Worm (Caenorhabditis elegans) whole organism, L4 larva: ENCODE data around the gene Y49E10.4.

Experiments
- F26F4.8 ChIP-seq: fragments of 200-800 bp; sonication (Bioruptor generic); conservative IDR thresholded peaks from 2 replicates; pipeline ENCODE4 v1.3.6; 2022; ENCODE audit warnings: missing genetic modification characterization, missing compliant biosample characterization
- F49E8.2 ChIP-seq: sonication (generic microtip); optimal IDR thresholded peaks from 2 replicates; lab custom pipeline; 2016; ENCODE audit warnings: missing compliant biosample characterization, mild to moderate bottlenecking, missing genetic modification characterization, borderline replicate concordance
- T20F7.1 ChIP-seq: fragments of 200-800 bp; sonication (Bioruptor generic); optimal IDR thresholded peaks from 2 replicates; lab custom pipeline; 2018; ENCODE audit warnings: mild to moderate bottlenecking, missing genetic modification characterization, missing compliant biosample characterization
- T26A8.4 ChIP-seq: fragments of 200-800 bp; sonication (Bioruptor generic); IDR thresholded peaks from 2 replicates; pipeline ENCODE4 v1.3.6; 2022; ENCODE audit warnings: missing genetic modification characterization, missing compliant biosample characterization
- Y75B8A.6 ChIP-seq: fragments of 200-800 bp; sonication (Bioruptor generic); IDR thresholded peaks from 2 replicates; pipeline ENCODE4 v1.3.6; 2022; ENCODE audit warnings: missing genetic modification reagents, missing genetic modification characterization, missing compliant biosample characterization
- ZK546.5 ChIP-seq, 2 experiments: sonication (generic microtip); optimal IDR thresholded peaks; 2 replicates each; lab custom pipeline; 2017; ENCODE audit warnings: missing biosample characterization in 2 of 2, missing genetic modification characterization in 2 of 2
- aha-1 ChIP-seq: fragments of 150-350 bp; peaks from one replicate; lab custom pipeline; 2014; ENCODE audit warnings: missing biosample characterization, missing genetic modification characterization
- aly-2 ChIP-seq: sonication (generic microtip); optimal IDR thresholded peaks from 2 replicates; lab custom pipeline; 2018; ENCODE audit warnings: missing biosample characterization, missing genetic modification characterization
- ama-1 ChIP-seq: fragments of 150-350 bp; optimal IDR thresholded peaks from 2 replicates; lab custom pipeline; 2014; ENCODE audit warnings: inconsistent platforms, mixed read lengths
- arid-1 ChIP-seq: fragments of 200-800 bp; sonication (Bioruptor generic); conservative IDR thresholded peaks from 2 replicates; pipeline ENCODE4 v1.3.6; 2022; ENCODE audit warnings: missing genetic modification reagents, missing genetic modification characterization, missing compliant biosample characterization
- ceh-44 ChIP-seq: fragments of 200-800 bp; sonication (Bioruptor generic); IDR thresholded peaks from 2 replicates; pipeline ENCODE4 v1.3.6; 2022; ENCODE audit warnings: missing genetic modification reagents, missing genetic modification characterization, missing compliant biosample characterization
- ceh-82 ChIP-seq: sonication (generic microtip); optimal IDR thresholded peaks from 2 replicates; lab custom pipeline; 2017; ENCODE audit warnings: missing biosample characterization, missing genetic modification characterization
- ces-1 ChIP-seq: fragments of 150-350 bp; sonication (generic microtip); optimal IDR thresholded peaks from 4 replicates; lab custom pipeline; 2014; ENCODE audit warnings: missing biosample characterization, missing genetic modification reagents, missing genetic modification characterization
- cey-2 ChIP-seq: sonication (generic microtip); optimal IDR thresholded peaks from 3 replicates; lab custom pipeline; 2017; ENCODE audit warnings: missing genetic modification characterization, mild to moderate bottlenecking, missing compliant biosample characterization, antibody characterized with exemption, borderline replicate concordance; ENCODE audit not compliant: insufficient read depth
- ctbp-1 ChIP-seq: fragments of 200-800 bp; sonication (Bioruptor generic); IDR thresholded peaks from 2 replicates; pipeline ENCODE4 v1.3.6; 2022; ENCODE audit warnings: missing genetic modification reagents, missing genetic modification characterization, missing compliant biosample characterization
- daf-19 ChIP-seq: fragments of 200-800 bp; sonication (Bioruptor generic); conservative IDR thresholded peaks from 2 replicates; pipeline ENCODE4 v1.3.6; 2022; ENCODE audit warnings: missing genetic modification characterization, missing compliant biosample characterization
- daf-8 ChIP-seq: fragments of 200-800 bp; sonication (Bioruptor generic); IDR thresholded peaks from 2 replicates; pipeline ENCODE4 v1.3.6; 2022; ENCODE audit warnings: missing genetic modification characterization, missing compliant biosample characterization
- dmd-6 ChIP-seq: fragments of 200-800 bp; sonication (Bioruptor generic); IDR thresholded peaks from 2 replicates; pipeline ENCODE4 v1.3.6; 2022; ENCODE audit warnings: missing genetic modification reagents, missing genetic modification characterization, missing compliant biosample characterization
- dmd-8 ChIP-seq: fragments of 200-800 bp; sonication (Bioruptor generic); IDR thresholded peaks from 2 replicates; pipeline ENCODE4 v1.3.6; 2022; ENCODE audit warnings: missing genetic modification characterization, missing compliant biosample characterization
- duxl-1 ChIP-seq: sonication (generic microtip); optimal IDR thresholded peaks from 2 replicates; lab custom pipeline; 2016; ENCODE audit warnings: mild to moderate bottlenecking, missing genetic modification characterization, moderate library complexity, missing compliant biosample characterization; ENCODE audit not compliant: poor library complexity
- egl-43 ChIP-seq: fragments of 200-800 bp; sonication (Bioruptor generic); IDR thresholded peaks from 2 replicates; pipeline ENCODE4 v1.3.6; 2022; ENCODE audit warnings: missing genetic modification reagents, missing genetic modification characterization, missing compliant biosample characterization
- fos-1 ChIP-seq: fragments of 150-350 bp; optimal IDR thresholded peaks from 2 replicates; lab custom pipeline; 2014; ENCODE audit warnings: missing biosample characterization, missing genetic modification characterization
- gei-8 ChIP-seq: fragments of 200-800 bp; sonication (Bioruptor generic); optimal IDR thresholded peaks from 2 replicates; lab custom pipeline; 2018; ENCODE audit warnings: mild to moderate bottlenecking, missing genetic modification characterization, missing compliant biosample characterization
- hlh-11 ChIP-seq: fragments of 200-800 bp; sonication (Bioruptor generic); optimal IDR thresholded peaks from 2 replicates; lab custom pipeline; 2018; ENCODE audit warnings: mild to moderate bottlenecking, missing genetic modification characterization, missing compliant biosample characterization
- hlh-30 ChIP-seq: sonication (generic microtip); optimal IDR thresholded peaks from 2 replicates; lab custom pipeline; 2017; ENCODE audit warnings: antibody characterized with exemption, mild to moderate bottlenecking, missing genetic modification characterization, missing compliant biosample characterization; ENCODE audit not compliant: insufficient read depth
- hmg-1.1 ChIP-seq: fragments of 200-800 bp; sonication (Bioruptor generic); IDR thresholded peaks from 2 replicates; pipeline ENCODE4 v1.3.6; 2022; ENCODE audit warnings: missing genetic modification reagents, missing genetic modification characterization, missing compliant biosample characterization
- lin-13 ChIP-seq: fragments of 150-350 bp; optimal IDR thresholded peaks from 2 replicates; lab custom pipeline; 2014; ENCODE audit warnings: missing biosample characterization, missing genetic modification reagents, missing genetic modification characterization
- lin-38 ChIP-seq: fragments of 200-800 bp; sonication (Bioruptor generic); IDR thresholded peaks from 2 replicates; pipeline ENCODE4 v1.3.6; 2022; ENCODE audit warnings: missing genetic modification reagents, missing genetic modification characterization, missing compliant biosample characterization
- lin-39 ChIP-seq: fragments of 150-350 bp; optimal IDR thresholded peaks from 2 replicates; lab custom pipeline; 2014; ENCODE audit warnings: missing biosample characterization, missing genetic modification reagents, missing genetic modification characterization
- lir-3 ChIP-seq: sonication (generic microtip); optimal IDR thresholded peaks from 2 replicates; lab custom pipeline; 2016; ENCODE audit warnings: mild to moderate bottlenecking, missing genetic modification characterization, missing compliant biosample characterization
- mdl-1 ChIP-seq, 2 experiments: fragments of 150-350 bp in 1 of 2; sonication (generic microtip) in 1 of 2; optimal IDR thresholded peaks; 2 replicates each; lab custom pipeline; 2014 to 2017; ENCODE audit warnings: missing biosample characterization in 2 of 2, missing genetic modification characterization in 2 of 2
- mep-1 ChIP-seq: fragments of 150-350 bp; sonication (generic microtip); optimal IDR thresholded peaks from 3 replicates; lab custom pipeline; 2014; ENCODE audit warnings: missing biosample characterization, missing genetic modification characterization
- mes-2 ChIP-seq: sonication (generic microtip); optimal IDR thresholded peaks from 2 replicates; lab custom pipeline; 2016; ENCODE audit warnings: missing genotype, mild to moderate bottlenecking, missing genetic modification characterization, missing compliant biosample characterization; ENCODE audit not compliant: poor library complexity, severe bottlenecking
- mxl-2 ChIP-seq: fragments of 200-800 bp; sonication (Bioruptor generic); conservative IDR thresholded peaks from 2 replicates; pipeline ENCODE4 v1.3.6; 2022; ENCODE audit warnings: missing genetic modification reagents, missing genetic modification characterization, missing compliant biosample characterization
- nhr-10 ChIP-seq: fragments of 150-350 bp; optimal IDR thresholded peaks from 2 replicates; lab custom pipeline; 2014; ENCODE audit warnings: missing biosample characterization, missing genetic modification characterization
- nhr-41 ChIP-seq: fragments of 200-800 bp; sonication (Bioruptor generic); IDR thresholded peaks from 2 replicates; pipeline ENCODE4 v1.3.6; 2022; ENCODE audit warnings: missing genetic modification reagents, missing genetic modification characterization, missing compliant biosample characterization
- nhr-77 ChIP-seq: fragments of 150-350 bp; optimal IDR thresholded peaks from 2 replicates; lab custom pipeline; 2014; ENCODE audit warnings: missing biosample characterization, missing genetic modification characterization
- pha-4 ChIP-seq, 2 experiments: fragments of 150-350 bp in 1 of 2; fragments of 200-800 bp in 1 of 2; sonication (Bioruptor generic) in 1 of 2; IDR thresholded peaks in 1 of 2; optimal IDR thresholded peaks in 1 of 2; 2 replicates each; pipeline versions ENCODE4 v1.3.6 to Lab custom; 2014 to 2022; ENCODE audit warnings: missing genetic modification characterization in 2 of 2, missing genetic modification reagents in 2 of 2, missing biosample characterization in 1 of 2, missing compliant biosample characterization in 1 of 2
- php-3 ChIP-seq: fragments of 200-800 bp; sonication (Bioruptor generic); IDR thresholded peaks from 2 replicates; pipeline ENCODE4 v1.3.6; 2022; ENCODE audit warnings: missing genetic modification reagents, missing genetic modification characterization, missing compliant biosample characterization
- rbr-2 ChIP-seq: sonication (generic microtip); optimal IDR thresholded peaks from 2 replicates; lab custom pipeline; 2016; ENCODE audit warnings: missing genotype, missing genetic modification characterization, missing compliant biosample characterization
- set-16 ChIP-seq: fragments of 200-800 bp; sonication (Bioruptor generic); IDR thresholded peaks from 2 replicates; pipeline ENCODE4 v1.3.6; 2022; ENCODE audit warnings: missing genetic modification reagents, missing genetic modification characterization, missing compliant biosample characterization
- snpc-1.2 ChIP-seq: fragments of 200-800 bp; sonication (Bioruptor generic); IDR thresholded peaks from 2 replicates; pipeline ENCODE4 v1.3.6; 2022; ENCODE audit warnings: missing genetic modification reagents, missing genetic modification characterization, missing compliant biosample characterization
- unc-130 ChIP-seq: sonication (generic microtip); optimal IDR thresholded peaks from 2 replicates; lab custom pipeline; 2016; ENCODE audit warnings: missing genetic modification reagents, missing genetic modification characterization, missing compliant biosample characterization
- unc-62 ChIP-seq, 3 experiments: fragments of 150-350 bp in 1 of 3; sonication (generic microtip); optimal IDR thresholded peaks in 2 of 3; peaks in 1 of 3; 1 replicate in 1 of 3; 2 replicates in 2 of 3; lab custom pipeline; 2014 to 2017; ENCODE audit warnings: missing biosample characterization in 3 of 3, missing genetic modification characterization in 3 of 3, missing genetic modification reagents in 3 of 3, missing genotype in 1 of 3
- vab-7 ChIP-seq: fragments of 200-800 bp; sonication (Bioruptor generic); IDR thresholded peaks from 2 replicates; pipeline ENCODE4 v1.3.6; 2022; ENCODE audit warnings: missing genetic modification reagents, missing genetic modification characterization, missing compliant biosample characterization
- zip-11 ChIP-seq: fragments of 200-800 bp; sonication (Bioruptor generic); IDR thresholded peaks from 2 replicates; pipeline ENCODE4 v1.3.6; 2022; ENCODE audit warnings: missing genetic modification characterization, missing compliant biosample characterization
- ztf-7 ChIP-seq: fragments of 150-350 bp; optimal IDR thresholded peaks from 2 replicates; lab custom pipeline; 2014; ENCODE audit warnings: missing biosample characterization, missing genetic modification characterization

Gene Y49E10.4

ce11 chrIII:12369476-12369875 lies 14.1 kb downstream of the Y49E10.4 start (continued):
- TF ChIP-seq lin-38 (peak; percentile 37; the same call in 1 of the 2 replicates), hmg-1.1 (GFP tag; lab: Robert Waterston, UW) (peak; percentile 62; the same call in 1 of the 2 replicates), set-16 (no peak), arid-1 (peak; percentile 52; the same call in 1 of the 2 replicates), aly-2 (tag; lab: Kevin White, UChicago) (no peak), gei-8 (GFP tag; lab: Kevin White, UChicago) (no peak), nhr-77 (no peak), ztf-7 (no peak), unc-130 (GFP tag; lab: Kevin White, UChicago) (no peak), lin-39 (tag; lab: Kevin White, UChicago) (no peak), duxl-1 (no peak), T20F7.1 (GFP tag; lab: Kevin White, UChicago) (no peak), unc-62 (GFP tag; optimal IDR thresholded peaks at IDR 0.05 in 1 of 2; lab: Kevin White, UChicago) (peak in 1 of 2 experiments; percentile 56), unc-62 (tag; optimal IDR thresholded peaks at IDR 0.05; lab: Kevin White, UChicago) (no peak), zip-11 (GFP tag; lab: Robert Waterston, UW) (no peak), dmd-6 (GFP tag; lab: Robert Waterston, UW) (no peak), F26F4.8 (GFP tag; lab: Robert Waterston, UW) (no peak), ctbp-1 (GFP tag; lab: Robert Waterston, UW) (no peak), ama-1 (lab: Kevin White, UChicago) (no peak), lir-3 (tag; lab: Kevin White, UChicago) (no peak), ceh-82 (tag; lab: Kevin White, UChicago) (no peak), F49E8.2 (tag; lab: Kevin White, UChicago) (no peak), rbr-2 (tag; lab: Kevin White, UChicago) (no peak), hlh-11 (no peak), ceh-44 (GFP tag; lab: Robert Waterston, UW) (no peak), nhr-10 (no peak), mxl-2 (no peak), nhr-41 (no peak), lin-13 (GFP tag; lab: Kevin White, UChicago) (no peak), dmd-8 (GFP tag; lab: Robert Waterston, UW) (no peak)

ce11 chrIII:12368462-12369306 lies 14.9 kb downstream of the Y49E10.4 start, which contains the start of gene his-72:
Gene his-72 (minus strand): TSS chrIII:12369050.
- TF ChIP-seq daf-19 (GFP tag; lab: Robert Waterston, UW) (no peak), hlh-30 (tag; lab: Kevin White, UChicago) (peak; percentile 58), egl-43 (GFP tag; lab: Robert Waterston, UW) (peak; percentile 64; the same call in 1 of the 2 replicates), ces-1 (no peak), snpc-1.2 (GFP tag; lab: Robert Waterston, UW) (0 out of 2 replicates have a peak, but pooled peaks have one; percentile 21), Y75B8A.6 (GFP tag; lab: Robert Waterston, UW) (0 out of 2 replicates have a peak, but pooled peaks have one; percentile 5), mes-2 (tag; lab: Kevin White, UChicago) (peak; percentile 53), daf-8 (GFP tag; lab: Robert Waterston, UW) (no peak), vab-7 (GFP tag; lab: Robert Waterston, UW) (no peak), php-3 (GFP tag; lab: Robert Waterston, UW) (no peak), mdl-1 (tag; optimal IDR thresholded peaks at IDR 0.05; lab: Kevin White, UChicago) (peak; percentile 5 to 6), aha-1 (tag; lab: Kevin White, UChicago) (peak; percentile 81), lin-13 (GFP tag; lab: Kevin White, UChicago) (peak; percentile 20), pha-4 (GFP tag; IDR thresholded peaks at IDR 0.05; lab: Robert Waterston, UW) (no peak; the same call in 1 of the 2 replicates), pha-4 (tag; optimal IDR thresholded peaks at IDR 0.05; lab: Kevin White, UChicago) (no peak), fos-1 (no peak), gei-8 (GFP tag; lab: Kevin White, UChicago) (no peak), dmd-6 (GFP tag; lab: Robert Waterston, UW) (peak; percentile 44; the same call in 1 of the 2 replicates), arid-1 (0 out of 2 replicates have a peak, but pooled peaks have one; percentile 2), T26A8.4 (peak; percentile 40; the same call in 1 of the 2 replicates), lin-39 (tag; lab: Kevin White, UChicago) (no peak), cey-2 (no peak), ceh-82 (tag; lab: Kevin White, UChicago) (no peak), mep-1 (tag; lab: Kevin White, UChicago) (peak; percentile 80), ZK546.5 (tag; optimal IDR thresholded peaks at IDR 0.05; lab: Kevin White, UChicago) (no peak)
